Worm (Caenorhabditis elegans): Measurements from ENCODE around the gene F54D5.17.

The F54D5.17 gene

ce11 chrII:11547254-11547687 is 9.2 kb upstream of the F54D5.17 start, which contains the start of gene F54D5.7 (continued):
- TF ChIP-seq lsl-1 (GFP tag; optimal IDR thresholded peaks at IDR 0.05) = peak; percentile 40
- TF ChIP-seq hlh-26 (GFP tag; conservative IDR thresholded peaks at IDR 0.05) = no peak
- TF ChIP-seq ceh-91 (GFP tag; IDR thresholded peaks at IDR 0.05) = no peak
- TF ChIP-seq let-607 (tag; optimal IDR thresholded peaks at IDR 0.05) = peak in 1 of 2 experiments; percentile 26
- TF ChIP-seq bed-2 (GFP tag; IDR thresholded peaks at IDR 0.05) = no peak
- TF ChIP-seq nfya-1 (tag; optimal IDR thresholded peaks at IDR 0.05; ENCODE audit: borderline replicate concordance, insufficient read depth) = no peak
- peak; percentile 91 for TF ChIP-seq B0336.3 (GFP tag; IDR thresholded peaks at IDR 0.05)
- no peak for TF ChIP-seq nhr-120 (GFP tag; IDR thresholded peaks at IDR 0.05)
- TF ChIP-seq Y53G8AR.9 (GFP tag; conservative IDR thresholded peaks at IDR 0.05) = peak; percentile 88
- peak; percentile 22 for TF ChIP-seq T07F8.4 (tag; optimal IDR thresholded peaks at IDR 0.05)
- TF ChIP-seq ztf-6 (GFP tag; IDR thresholded peaks at IDR 0.05) = no peak
- no peak for TF ChIP-seq ztf-28 (GFP tag; IDR thresholded peaks at IDR 0.05)
- TF ChIP-seq attf-5 (GFP tag; optimal IDR thresholded peaks at IDR 0.05) = peak; percentile 75
- no peak for TF ChIP-seq snpc-4 (GFP tag; optimal IDR thresholded peaks at IDR 0.05)
- TF ChIP-seq snpc-4 (tag; optimal IDR thresholded peaks at IDR 0.05) = peak in 3 of 4 experiments; percentile 25 to 64 (median 51)
- TF ChIP-seq bed-1 (GFP tag; IDR thresholded peaks at IDR 0.05) = 0 out of 2 replicates have a peak, but pooled peaks have one; percentile 39
- TF ChIP-seq snpc-1.1 (tag; optimal IDR thresholded peaks at IDR 0.05; ENCODE audit: insufficient read depth) = no peak
- TF ChIP-seq nfyb-1 (GFP tag; IDR thresholded peaks at IDR 0.05) = peak; percentile 84; the same call in 1 of the 2 replicates
- 0 out of 2 replicates have a peak, but pooled peaks have one; percentile 35 for TF ChIP-seq attf-3 (GFP tag; conservative IDR thresholded peaks at IDR 0.05)
- TF ChIP-seq ceh-40 (GFP tag; IDR thresholded peaks at IDR 0.05) = 0 out of 2 replicates have a peak, but pooled peaks have one; percentile 21
- TF ChIP-seq xnd-1 (tag; optimal IDR thresholded peaks at IDR 0.05) = no peak
- no peak for TF ChIP-seq lin-26 (GFP tag; IDR thresholded peaks at IDR 0.05)
- no peak for TF ChIP-seq rpc-1 (optimal IDR thresholded peaks at IDR 0.05)
- TF ChIP-seq rpc-1 (tag; optimal IDR thresholded peaks at IDR 0.05) = no peak
- TF ChIP-seq zfh-2 (GFP tag; conservative IDR thresholded peaks at IDR 0.05) = 0 out of 2 replicates have a peak, but pooled peaks have one; percentile 9
- TF ChIP-seq K11D2.4 (GFP tag; IDR thresholded peaks at IDR 0.05) = peak; percentile 60; the same call in 1 of the 2 replicates
- no peak for TF ChIP-seq nfya-2 (GFP tag; IDR thresholded peaks at IDR 0.05)
- no peak for TF ChIP-seq F57A8.1 (GFP tag; optimal IDR thresholded peaks at IDR 0.05)
- peak; percentile 33; the same call in 1 of the 2 replicates for TF ChIP-seq hmg-1.2 (GFP tag; IDR thresholded peaks at IDR 0.05)
- TF ChIP-seq mxl-1 (tag; optimal IDR thresholded peaks at IDR 0.05) = peak; percentile 53
- TF ChIP-seq Y67H2A.10 (GFP tag; conservative IDR thresholded peaks at IDR 0.05) = no peak
- no peak; the same call in 1 of the 2 replicates for TF ChIP-seq lir-1 (GFP tag; conservative IDR thresholded peaks at IDR 0.05)
- peak; percentile 39 for TF ChIP-seq F10E7.11 (tag; optimal IDR thresholded peaks at IDR 0.05)
- peak; percentile 44 for TF ChIP-seq ZK185.1 (tag; optimal IDR thresholded peaks at IDR 0.05; ENCODE audit: poor library complexity, severe bottlenecking)
- TF ChIP-seq ztf-25 (GFP tag; IDR thresholded peaks at IDR 0.05) = no peak
- TF ChIP-seq efl-1 (GFP tag; optimal IDR thresholded peaks at IDR 0.05) = no peak
- 0 out of 2 replicates have a peak, but pooled peaks have one; percentile 29 for TF ChIP-seq aptf-2 (GFP tag; conservative IDR thresholded peaks at IDR 0.05)
- no peak for TF ChIP-seq B0019.2 (GFP tag; conservative IDR thresholded peaks at IDR 0.05)
- TF ChIP-seq ztf-22 (GFP tag; optimal IDR thresholded peaks at IDR 0.05) = no peak
- TF ChIP-seq ets-4 (GFP tag; optimal IDR thresholded peaks at IDR 0.05) = peak; percentile 96
- TF ChIP-seq F22D6.2 (tag; optimal IDR thresholded peaks at IDR 0.05) = peak; percentile 11
- TF ChIP-seq K12H6.12 (tag; optimal IDR thresholded peaks at IDR 0.05) = peak; percentile 42
- TF ChIP-seq somi-1 (GFP tag; optimal IDR thresholded peaks at IDR 0.05) = no peak
- peak; percentile 40; the same call in 1 of the 2 replicates for TF ChIP-seq F33H1.4 (GFP tag; IDR thresholded peaks at IDR 0.05)
- TF ChIP-seq F23B12.7 (tag; optimal IDR thresholded peaks at IDR 0.05; ENCODE audit: insufficient read depth) = peak; percentile 35
- peak; percentile 98 for TF ChIP-seq ama-1 (optimal IDR thresholded peaks at IDR 0.05)
- TF ChIP-seq ama-1 (GFP tag; optimal IDR thresholded peaks at IDR 0.05) = no peak
- 0 out of 2 replicates have a peak, but pooled peaks have one; percentile 32 for TF ChIP-seq madf-3 (GFP tag; IDR thresholded peaks at IDR 0.05)

Data from whole organism, young adult.